Fruit fly (Drosophila melanogaster) whole organism, embryonic: ENCODE data around the gene CG43318.
A peak's percentile ranks its signal among the peaks of the same experiment; 100 is the strongest.

ENCODE experiments used
- B-H1 ChIP-seq: fragments of 200-800 bp; sonication (Bioruptor generic); IDR thresholded peaks from 3 replicates; pipeline ENCODE4 v1.3.6; 2022; ENCODE audit warnings: missing biosample characterization, missing genetic modification characterization
- CG10267 ChIP-seq: fragments of 200-800 bp; sonication (Bioruptor generic); optimal IDR thresholded peaks from 2 replicates; lab custom pipeline; 2018; ENCODE audit warnings: missing biosample characterization, mild to moderate bottlenecking, missing genetic modification characterization, moderate library complexity
- CG11504 ChIP-seq: fragments of 200-800 bp; sonication (Bioruptor generic); optimal IDR thresholded peaks from 3 replicates; lab custom pipeline; 2019; ENCODE audit warnings: missing biosample characterization, mild to moderate bottlenecking, missing genetic modification characterization, moderate library complexity
- CG13775 ChIP-seq: fragments of 200-800 bp; sonication (Bioruptor generic); optimal IDR thresholded peaks from 3 replicates; lab custom pipeline; 2017; ENCODE audit warnings: missing biosample characterization, mild to moderate bottlenecking, missing genetic modification characterization
- CG14441 ChIP-seq: fragments of 200-800 bp; sonication (Bioruptor generic); IDR thresholded peaks from 2 replicates; pipeline ENCODE4 v1.3.6; 2022; ENCODE audit warnings: missing biosample characterization, missing genetic modification characterization
- CG1529 ChIP-seq: fragments of 200-800 bp; sonication (Bioruptor generic); optimal IDR thresholded peaks from 3 replicates; lab custom pipeline; 2018; ENCODE audit warnings: missing biosample characterization, missing genetic modification characterization
- CG15601 ChIP-seq: fragments of 200-800 bp; sonication (Bioruptor generic); optimal IDR thresholded peaks from 3 replicates; lab custom pipeline; 2019; ENCODE audit warnings: missing biosample characterization, mild to moderate bottlenecking, missing genetic modification characterization, moderate library complexity
- CG18011 ChIP-seq: fragments of 200-800 bp; sonication (Bioruptor generic); optimal IDR thresholded peaks from 2 replicates; lab custom pipeline; 2017; ENCODE audit warnings: missing biosample characterization, missing genetic modification characterization, mild to moderate bottlenecking, moderate library complexity, missing genotype
- CG18262 ChIP-seq: fragments of 200-800 bp; optimal IDR thresholded peaks from 3 replicates; lab custom pipeline; 2019; ENCODE audit warnings: missing biosample characterization, mild to moderate bottlenecking, missing genetic modification characterization, moderate library complexity
- CG18599 ChIP-seq: fragments of 200-800 bp; sonication (Bioruptor generic); optimal IDR thresholded peaks from 3 replicates; lab custom pipeline; 2017; ENCODE audit warnings: missing biosample characterization, missing genetic modification characterization, mild to moderate bottlenecking, moderate library complexity, missing genetic modification reagents
- CG2120 ChIP-seq: fragments of 200-800 bp; sonication (Bioruptor generic); optimal IDR thresholded peaks from 3 replicates; lab custom pipeline; 2016; ENCODE audit warnings: missing biosample characterization, missing genetic modification characterization
- CG2199 ChIP-seq: fragments of 200-800 bp; sonication (Bioruptor generic); IDR thresholded peaks from 3 replicates; pipeline ENCODE4 v1.3.6; 2022; ENCODE audit warnings: missing biosample characterization, missing genetic modification characterization
- CG33557 ChIP-seq: fragments of 200-800 bp; sonication (Bioruptor generic); optimal IDR thresholded peaks from 2 replicates; lab custom pipeline; 2019; ENCODE audit warnings: missing biosample characterization, mild to moderate bottlenecking, missing genetic modification characterization, moderate library complexity
- CG34224 ChIP-seq: fragments of 200-800 bp; sonication (Bioruptor generic); IDR thresholded peaks from 3 replicates; pipeline ENCODE4 v1.3.6; 2022; ENCODE audit warnings: missing biosample characterization, missing genetic modification characterization; ENCODE audit not compliant: partially characterized antibody
- CG3847 ChIP-seq: fragments of 200-800 bp; sonication (Bioruptor generic); IDR thresholded peaks from 2 replicates; pipeline ENCODE4 v1.3.6; 2022; ENCODE audit warnings: missing biosample characterization, missing genetic modification characterization
- CG7745 ChIP-seq: fragments of 200-800 bp; sonication (Bioruptor generic); optimal IDR thresholded peaks from 2 replicates; lab custom pipeline; 2018; ENCODE audit warnings: missing biosample characterization, mild to moderate bottlenecking, missing genetic modification characterization, moderate library complexity
- CG8359 ChIP-seq: fragments of 200-800 bp; sonication (Bioruptor generic); optimal IDR thresholded peaks from 2 replicates; lab custom pipeline; 2017; ENCODE audit warnings: missing biosample characterization, mild to moderate bottlenecking, missing genetic modification characterization, borderline replicate concordance
- CHES-1-like ChIP-seq: fragments of 200-800 bp; sonication (Bioruptor generic); optimal IDR thresholded peaks from 2 replicates; lab custom pipeline; 2016; ENCODE audit warnings: missing biosample characterization, missing genetic modification characterization
- Chrac-16 ChIP-seq: fragments of 200-800 bp; sonication (Bioruptor generic); optimal IDR thresholded peaks from 3 replicates; lab custom pipeline; 2016; ENCODE audit warnings: missing biosample characterization, missing genetic modification characterization
- CkIIα-i1 ChIP-seq: fragments of 200-800 bp; sonication (Bioruptor generic); IDR thresholded peaks from 2 replicates; pipeline ENCODE4 v1.3.6; 2022; ENCODE audit warnings: missing biosample characterization, missing genetic modification characterization
- CoRest ChIP-seq: fragments of 200-800 bp; sonication (Bioruptor generic); optimal IDR thresholded peaks from 3 replicates; lab custom pipeline; 2018; ENCODE audit warnings: missing biosample characterization, mild to moderate bottlenecking, missing genetic modification characterization, moderate library complexity
- Dad ChIP-seq: fragments of 200-800 bp; sonication (Bioruptor generic); optimal IDR thresholded peaks from 3 replicates; lab custom pipeline; 2016; ENCODE audit warnings: missing biosample characterization, missing genetic modification characterization
- Hand ChIP-seq: fragments of 200-800 bp; sonication (Bioruptor generic); optimal IDR thresholded peaks from 2 replicates; lab custom pipeline; 2017; ENCODE audit warnings: mild to moderate bottlenecking, missing biosample characterization, missing genetic modification reagents, missing genetic modification characterization
- Hmr ChIP-seq: fragments of 200-800 bp; sonication (Bioruptor generic); optimal IDR thresholded peaks from 3 replicates; lab custom pipeline; 2017; ENCODE audit warnings: mild to moderate bottlenecking, missing biosample characterization, missing genetic modification reagents, missing genetic modification characterization
- Hr51 ChIP-seq, 2 experiments: fragments of 200-800 bp; sonication (Bioruptor generic); optimal IDR thresholded peaks; 2 replicates in 1 of 2; 3 replicates in 1 of 2; lab custom pipeline; 2016 to 2018; ENCODE audit warnings: missing biosample characterization in 2 of 2, missing genetic modification characterization in 2 of 2, mild to moderate bottlenecking in 1 of 2, moderate library complexity in 1 of 2
- Hsf ChIP-seq: fragments of 200-800 bp; sonication (Bioruptor generic); optimal IDR thresholded peaks from 3 replicates; lab custom pipeline; 2016; ENCODE audit warnings: missing biosample characterization, missing genetic modification characterization
- Meics ChIP-seq: fragments of 200-800 bp; sonication (Bioruptor generic); optimal IDR thresholded peaks from 2 replicates; lab custom pipeline; 2017; ENCODE audit warnings: missing biosample characterization, mild to moderate bottlenecking, missing genetic modification characterization
- Mrtf ChIP-seq: fragments of 200-800 bp; sonication (Bioruptor generic); IDR thresholded peaks from 3 replicates; pipeline ENCODE4 v1.3.6; 2022; ENCODE audit warnings: missing biosample characterization, missing genetic modification characterization
- Neu2 ChIP-seq: fragments of 200-800 bp; sonication (Bioruptor generic); optimal IDR thresholded peaks from 3 replicates; lab custom pipeline; 2016; ENCODE audit warnings: missing biosample characterization, missing genetic modification characterization, borderline replicate concordance
- Oli ChIP-seq: fragments of 200-800 bp; sonication (Bioruptor generic); optimal IDR thresholded peaks from 2 replicates; lab custom pipeline; 2018; ENCODE audit warnings: missing biosample characterization, mild to moderate bottlenecking, missing genetic modification characterization, moderate library complexity
- Rfx ChIP-seq: fragments of 200-800 bp; sonication (Bioruptor generic); IDR thresholded peaks from 2 replicates; pipeline ENCODE4 v1.3.6; 2022; ENCODE audit warnings: missing biosample characterization, missing genetic modification characterization
- chif ChIP-seq, 2 experiments: fragments of 200-800 bp; sonication (Bioruptor generic); optimal IDR thresholded peaks; 3 replicates each; lab custom pipeline; 2016; ENCODE audit warnings: missing biosample characterization in 2 of 2, missing genetic modification characterization in 2 of 2
- ems ChIP-seq: fragments of 200-800 bp; sonication (Bioruptor generic); optimal IDR thresholded peaks from 3 replicates; lab custom pipeline; 2016; ENCODE audit warnings: missing biosample characterization, missing genetic modification characterization
- lmd ChIP-seq: fragments of 200-800 bp; sonication (Bioruptor generic); IDR thresholded peaks from 2 replicates; pipeline ENCODE4 v1.3.6; 2022; ENCODE audit warnings: missing biosample characterization, missing genetic modification characterization
- lov ChIP-seq, 2 experiments: fragments of 200-800 bp in 1 of 2; fragments of >200 bp in 1 of 2; sonication (Bioruptor generic) in 1 of 2; IDR thresholded peaks in 1 of 2; optimal IDR thresholded peaks in 1 of 2; 2 replicates in 1 of 2; 3 replicates in 1 of 2; pipeline versions ENCODE4 v1.3.6 to Lab custom; 2017 to 2022; ENCODE audit warnings: missing biosample characterization in 1 of 2, missing genetic modification characterization in 1 of 2
- maf-S ChIP-seq: fragments of 200-800 bp; sonication (Bioruptor generic); optimal IDR thresholded peaks from 2 replicates; lab custom pipeline; 2016; ENCODE audit warnings: missing biosample characterization, missing genetic modification characterization
- slbo ChIP-seq: fragments of 200-800 bp; sonication (Bioruptor generic); IDR thresholded peaks from 2 replicates; pipeline ENCODE4 v1.3.6; 2022; ENCODE audit warnings: missing biosample characterization, missing genetic modification characterization

The CG43318 gene

DNA sequence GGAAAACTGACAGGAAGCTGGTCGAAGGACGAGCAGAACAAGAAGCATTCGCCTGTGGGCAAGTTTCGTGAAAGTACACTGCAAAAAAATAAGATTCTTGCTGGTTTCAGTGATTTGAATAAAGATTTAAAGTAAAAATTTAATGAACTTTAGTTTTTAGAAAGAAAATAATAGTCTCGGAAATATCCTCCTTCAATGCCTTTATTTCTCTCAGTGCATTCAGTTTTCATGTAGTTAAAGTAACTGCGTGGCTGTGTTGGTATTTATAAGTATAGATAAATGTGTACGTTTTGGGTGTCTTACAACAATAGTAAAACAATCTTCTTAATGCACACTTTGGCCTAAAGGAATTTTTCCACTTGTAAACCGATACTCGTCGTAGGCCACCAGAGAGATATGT is 48.9 kb downstream of the CG43318 start (continued):
- TF ChIP-seq CG33557 (GFP tag; lab: Kevin White, UChicago) (no peak), CG8359 (no peak), Mrtf (GFP tag; lab: Robert Waterston, UW) (no peak), Meics (GFP tag; lab: Kevin White, UChicago) (peak; percentile 26), CG34224 (no peak), CHES-1-like (GFP tag; lab: Kevin White, UChicago) (no peak), CG18011 (GFP tag; lab: Kevin White, UChicago) (no peak), lmd (GFP tag; lab: Robert Waterston, UW) (0 out of 2 replicates have a peak, but pooled peaks have one; percentile 9), Dad (GFP tag; lab: Kevin White, UChicago) (no peak), CG3847 (GFP tag; lab: Robert Waterston, UW) (0 out of 2 replicates have a peak, but pooled peaks have one; percentile 16), CG2120 (peak; percentile 38), B-H1 (0 out of 3 replicates have a peak, but pooled peaks have one; percentile 24), CG2199 (no peak), CkIIα-i1 (GFP tag; lab: Robert Waterston, UW) (no peak), ems (GFP tag; lab: Kevin White, UChicago) (no peak), Hand (GFP tag; lab: Kevin White, UChicago) (no peak), CG7745 (no peak), lov (optimal IDR thresholded peaks at IDR 0.05; lab: Kevin White, UChicago) (no peak), lov (GFP tag; IDR thresholded peaks at IDR 0.05; lab: Robert Waterston, UW) (no peak), Neu2 (GFP tag; lab: Kevin White, UChicago) (no peak), Hsf (GFP tag; lab: Kevin White, UChicago) (peak; percentile 20), Hr51 (GFP tag; optimal IDR thresholded peaks at IDR 0.05; lab: Kevin White, UChicago) (peak in 1 of 2 experiments; percentile 4), CG13775 (no peak), CG14441 (GFP tag; lab: Robert Waterston, UW) (peak; percentile 32; the same call in 1 of the 2 replicates), Hmr (peak; percentile 14), maf-S (GFP tag; lab: Kevin White, UChicago) (no peak), slbo (GFP tag; lab: Robert Waterston, UW) (peak; percentile 54), CG18262 (no peak), Oli (tag; lab: Kevin White, UChicago) (peak; percentile 9), CG1529 (GFP tag; lab: Kevin White, UChicago) (no peak), CG11504 (tag; lab: Kevin White, UChicago) (peak; percentile 44), chif (GFP tag; optimal IDR thresholded peaks at IDR 0.05; lab: Kevin White, UChicago) (no peak), CG18599 (GFP tag; lab: Kevin White, UChicago) (peak; percentile 45), CoRest (peak; percentile 20), CG10267 (tag; lab: Kevin White, UChicago) (no peak), CG15601 (tag; lab: Kevin White, UChicago) (no peak), Rfx (0 out of 2 replicates have a peak, but pooled peaks have one; percentile 31), Chrac-16 (GFP tag; lab: Kevin White, UChicago) (no peak)
